Worm (Caenorhabditis elegans) whole organism, L4 larva: ENCODE results near the gene B0547.2.

Source experiments
- gei-8 ChIP-seq: fragments of 200-800 bp; sonication (Bioruptor generic); optimal IDR thresholded peaks from 2 replicates; lab custom pipeline; 2018; ENCODE audit warnings: mild to moderate bottlenecking, missing genetic modification characterization, missing compliant biosample characterization
- jun-1 ChIP-seq: fragments of 150-350 bp; optimal IDR thresholded peaks from 2 replicates; lab custom pipeline; 2014; ENCODE audit warnings: missing biosample characterization, missing genetic modification reagents, missing genetic modification characterization
- lin-39 ChIP-seq: fragments of 150-350 bp; optimal IDR thresholded peaks from 2 replicates; lab custom pipeline; 2014; ENCODE audit warnings: missing biosample characterization, missing genetic modification reagents, missing genetic modification characterization
- mdl-1 ChIP-seq, 2 experiments: fragments of 150-350 bp in 1 of 2; sonication (generic microtip) in 1 of 2; optimal IDR thresholded peaks; 2 replicates each; lab custom pipeline; 2014 to 2017; ENCODE audit warnings: missing biosample characterization in 2 of 2, missing genetic modification characterization in 2 of 2
- pha-4 ChIP-seq, 2 experiments: fragments of 150-350 bp in 1 of 2; fragments of 200-800 bp in 1 of 2; sonication (Bioruptor generic) in 1 of 2; IDR thresholded peaks in 1 of 2; optimal IDR thresholded peaks in 1 of 2; 2 replicates each; pipeline versions ENCODE4 v1.3.6 to Lab custom; 2014 to 2022; ENCODE audit warnings: missing genetic modification characterization in 2 of 2, missing genetic modification reagents in 2 of 2, missing biosample characterization in 1 of 2, missing compliant biosample characterization in 1 of 2
- pqm-1 ChIP-seq: sonication (generic microtip); optimal IDR thresholded peaks from 2 replicates; lab custom pipeline; 2017; ENCODE audit warnings: missing biosample characterization, missing genetic modification characterization

ce11 chrIV:5619643-5620042 is 26.2 kb upstream of the B0547.2 start, which contains the start of gene srsx-16:
- no peak for TF ChIP-seq gei-8
- TF ChIP-seq pqm-1 (tag; lab: Kevin White, UChicago) = no peak
- TF ChIP-seq mdl-1 (tag; optimal IDR thresholded peaks at IDR 0.05; lab: Kevin White, UChicago) = no peak
- no peak for TF ChIP-seq pha-4 (GFP tag; IDR thresholded peaks at IDR 0.05; lab: Robert Waterston, UW)
- TF ChIP-seq pha-4 (tag; optimal IDR thresholded peaks at IDR 0.05; lab: Kevin White, UChicago) = no peak
- no peak for TF ChIP-seq lin-39 (tag; lab: Kevin White, UChicago)
- no peak for TF ChIP-seq jun-1 (tag; lab: Kevin White, UChicago)
